Fruit fly (Drosophila melanogaster) whole organism, embryonic: ENCODE measurements around the gene CG16753.

Experiments
- Abd-B ChIP-seq: fragments of 200-800 bp; sonication (Bioruptor generic); optimal IDR thresholded peaks from 2 replicates; lab custom pipeline; 2018; ENCODE audit warnings: missing biosample characterization, mild to moderate bottlenecking, missing genetic modification characterization, moderate library complexity
- Asciz ChIP-seq: fragments of 200-800 bp; sonication (Bioruptor generic); optimal IDR thresholded peaks from 2 replicates; lab custom pipeline; 2017; ENCODE audit warnings: missing biosample characterization, mild to moderate bottlenecking, missing genetic modification characterization, missing genetic modification reagents
- CG13287 ChIP-seq: fragments of 200-800 bp; sonication (Bioruptor generic); IDR thresholded peaks from 2 replicates; pipeline ENCODE4 v1.3.6; 2022; ENCODE audit warnings: missing biosample characterization, missing genetic modification characterization; ENCODE audit not compliant: partially characterized antibody
- CG13894 ChIP-seq: fragments of 200-800 bp; sonication (Bioruptor generic); optimal IDR thresholded peaks from 3 replicates; lab custom pipeline; 2018; ENCODE audit warnings: missing biosample characterization, mild to moderate bottlenecking, missing genetic modification characterization, moderate library complexity
- CG14860 ChIP-seq: fragments of 200-800 bp; sonication (Bioruptor generic); IDR thresholded peaks from 3 replicates; pipeline ENCODE4 v1.3.6; 2022; ENCODE audit warnings: missing biosample characterization, missing genetic modification characterization; ENCODE audit not compliant: partially characterized antibody
- CG15073 ChIP-seq: fragments of 200-800 bp; sonication (Bioruptor generic); optimal IDR thresholded peaks from 2 replicates; lab custom pipeline; 2016; ENCODE audit warnings: missing biosample characterization, missing genetic modification characterization
- CG15479 ChIP-seq: fragments of 200-800 bp; sonication (Bioruptor generic); optimal IDR thresholded peaks from 3 replicates; lab custom pipeline; 2019; ENCODE audit warnings: missing biosample characterization, mild to moderate bottlenecking, missing genetic modification characterization, moderate library complexity
- CG15514 ChIP-seq: fragments of 200-800 bp; sonication (Bioruptor generic); optimal IDR thresholded peaks from 3 replicates; lab custom pipeline; 2017; ENCODE audit warnings: missing biosample characterization, missing genetic modification characterization, mild to moderate bottlenecking, moderate library complexity, missing genetic modification reagents
- CG17612 ChIP-seq: fragments of 200-800 bp; sonication (Bioruptor generic); IDR thresholded peaks from 2 replicates; pipeline ENCODE4 v1.3.6; 2022; ENCODE audit warnings: missing biosample characterization, missing genetic modification characterization
- CG18476 ChIP-seq: fragments of 200-800 bp; sonication (Bioruptor generic); optimal IDR thresholded peaks from 2 replicates; lab custom pipeline; 2016; ENCODE audit warnings: missing biosample characterization, mild to moderate bottlenecking, missing genetic modification characterization
- CG2199 ChIP-seq: fragments of 200-800 bp; sonication (Bioruptor generic); IDR thresholded peaks from 3 replicates; pipeline ENCODE4 v1.3.6; 2022; ENCODE audit warnings: missing biosample characterization, missing genetic modification characterization
- CG2875 ChIP-seq: fragments of 200-800 bp; sonication (Bioruptor generic); optimal IDR thresholded peaks from 2 replicates; lab custom pipeline; 2017; ENCODE audit warnings: missing biosample characterization, mild to moderate bottlenecking, missing genetic modification characterization, missing genetic modification reagents
- CG2889 ChIP-seq: fragments of 200-800 bp; sonication (Bioruptor generic); IDR thresholded peaks from 3 replicates; pipeline ENCODE4 v1.3.6; 2022; ENCODE audit warnings: missing biosample characterization, missing genetic modification characterization
- CG31441 ChIP-seq: fragments of 200-800 bp; sonication (Bioruptor generic); IDR thresholded peaks from 2 replicates; pipeline ENCODE4 v1.3.6; 2022; ENCODE audit warnings: missing biosample characterization, missing genetic modification characterization
- CG33213 ChIP-seq: fragments of 200-800 bp; sonication (Bioruptor generic); optimal IDR thresholded peaks from 3 replicates; lab custom pipeline; 2016; ENCODE audit warnings: missing biosample characterization, missing genetic modification characterization
- CG34422 ChIP-seq: fragments of 200-800 bp; sonication (Bioruptor generic); IDR thresholded peaks from 3 replicates; pipeline ENCODE4 v1.3.6; 2022; ENCODE audit warnings: missing biosample characterization, missing genetic modification characterization
- CG4707 ChIP-seq: fragments of 200-800 bp; sonication (Bioruptor generic); optimal IDR thresholded peaks from 2 replicates; lab custom pipeline; 2018; ENCODE audit warnings: missing biosample characterization, mild to moderate bottlenecking, missing genetic modification characterization, moderate library complexity
- CG8089 ChIP-seq: fragments of 200-800 bp; sonication (Bioruptor generic); optimal IDR thresholded peaks from 3 replicates; lab custom pipeline; 2016; ENCODE audit warnings: missing biosample characterization, missing genetic modification characterization
- CG8388 ChIP-seq: fragments of 200-800 bp; sonication (Bioruptor generic); optimal IDR thresholded peaks from 2 replicates; lab custom pipeline; 2019; ENCODE audit warnings: missing biosample characterization, mild to moderate bottlenecking, missing genetic modification characterization, moderate library complexity
- CG8924 ChIP-seq: fragments of 200-800 bp; optimal IDR thresholded peaks from 3 replicates; lab custom pipeline; 2019; ENCODE audit warnings: missing biosample characterization, mild to moderate bottlenecking, missing genetic modification characterization, moderate library complexity
- CG9609 ChIP-seq: fragments of 200-800 bp; sonication (Bioruptor generic); optimal IDR thresholded peaks from 3 replicates; lab custom pipeline; 2016; ENCODE audit warnings: missing biosample characterization, missing genetic modification characterization
- CG9727 ChIP-seq: fragments of 200-800 bp; sonication (Bioruptor generic); optimal IDR thresholded peaks from 3 replicates; lab custom pipeline; 2017; ENCODE audit warnings: missing biosample characterization, mild to moderate bottlenecking, missing genetic modification characterization
- CHES-1-like ChIP-seq: fragments of 200-800 bp; sonication (Bioruptor generic); optimal IDR thresholded peaks from 2 replicates; lab custom pipeline; 2016; ENCODE audit warnings: missing biosample characterization, missing genetic modification characterization
- Dll ChIP-seq: fragments of 200-800 bp; sonication (Bioruptor generic); IDR thresholded peaks from 4 replicates; pipeline ENCODE4 v1.3.6; 2022; ENCODE audit warnings: missing biosample characterization, missing genetic modification characterization; ENCODE audit not compliant: partially characterized antibody
- Ets97D ChIP-seq: fragments of 200-800 bp; sonication (Bioruptor generic); optimal IDR thresholded peaks from 3 replicates; lab custom pipeline; 2016; ENCODE audit warnings: missing biosample characterization, missing genetic modification characterization
- GATAe ChIP-seq: fragments of 200-800 bp; sonication (Bioruptor generic); conservative IDR thresholded peaks from 2 replicates; pipeline ENCODE4 v1.3.6; 2022; ENCODE audit warnings: missing biosample characterization, missing genetic modification characterization
- Med ChIP-seq: fragments of 200-800 bp; sonication (Bioruptor generic); peaks from one replicate; lab custom pipeline; 2016; ENCODE audit warnings: missing biosample characterization, missing genetic modification characterization, mild to moderate bottlenecking, inconsistent platforms, moderate library complexity
- Oli ChIP-seq: fragments of 200-800 bp; sonication (Bioruptor generic); optimal IDR thresholded peaks from 2 replicates; lab custom pipeline; 2018; ENCODE audit warnings: missing biosample characterization, mild to moderate bottlenecking, missing genetic modification characterization, moderate library complexity
- Poxn ChIP-seq: fragments of 200-800 bp; sonication (Bioruptor generic); IDR thresholded peaks from 2 replicates; pipeline ENCODE4 v1.3.6; 2022; ENCODE audit warnings: missing biosample characterization, missing genetic modification characterization
- ac ChIP-seq: fragments of 200-800 bp; sonication (Bioruptor generic); optimal IDR thresholded peaks from 3 replicates; lab custom pipeline; 2017; ENCODE audit warnings: missing biosample characterization, mild to moderate bottlenecking, missing genetic modification characterization
- al ChIP-seq: fragments of 200-800 bp; sonication (Bioruptor generic); IDR thresholded peaks from 2 replicates; pipeline ENCODE4 v1.3.6; 2022; ENCODE audit warnings: missing biosample characterization, missing genetic modification characterization
- bcd ChIP-seq: fragments of 200-800 bp; sonication (Bioruptor generic); optimal IDR thresholded peaks from 2 replicates; lab custom pipeline; 2017; ENCODE audit warnings: missing biosample characterization, mild to moderate bottlenecking, missing genetic modification characterization
- bigmax ChIP-seq: fragments of 200-800 bp; sonication (Bioruptor generic); optimal IDR thresholded peaks from 2 replicates; lab custom pipeline; 2018; ENCODE audit warnings: missing biosample characterization, mild to moderate bottlenecking, missing genetic modification characterization
- chinmo ChIP-seq: fragments of 200-800 bp; sonication (Bioruptor generic); IDR thresholded peaks from 4 replicates; pipeline ENCODE4 v1.3.6; 2022; ENCODE audit warnings: missing biosample characterization, missing genetic modification characterization; ENCODE audit not compliant: partially characterized antibody
- crol ChIP-seq: fragments of 200-800 bp; sonication (Bioruptor generic); IDR thresholded peaks from 2 replicates; pipeline ENCODE4 v1.3.6; 2022; ENCODE audit warnings: missing biosample characterization, missing genetic modification characterization
- en ChIP-seq: fragments of 200-800 bp; sonication (Bioruptor generic); optimal IDR thresholded peaks from 2 replicates; lab custom pipeline; 2016; ENCODE audit warnings: missing biosample characterization, missing genetic modification characterization
- fd102C ChIP-seq: fragments of 200-800 bp; sonication (Bioruptor generic); optimal IDR thresholded peaks from 2 replicates; lab custom pipeline; 2018; ENCODE audit warnings: missing biosample characterization, mild to moderate bottlenecking, missing genetic modification characterization, moderate library complexity
- grn ChIP-seq: fragments of 200-800 bp; sonication (Bioruptor generic); optimal IDR thresholded peaks from 3 replicates; lab custom pipeline; 2017; ENCODE audit warnings: missing biosample characterization, missing genetic modification characterization
- ind ChIP-seq: fragments of 200-800 bp; sonication (Bioruptor generic); optimal IDR thresholded peaks from 3 replicates; lab custom pipeline; 2016; ENCODE audit warnings: missing biosample characterization, missing genetic modification characterization
- ken ChIP-seq: fragments of 200-800 bp; sonication (Bioruptor generic); IDR thresholded peaks from 3 replicates; pipeline ENCODE4 v1.3.6; 2022; ENCODE audit warnings: missing biosample characterization, missing genetic modification characterization
- nau ChIP-seq: fragments of 200-800 bp; sonication (Bioruptor generic); optimal IDR thresholded peaks from 3 replicates; lab custom pipeline; 2017; ENCODE audit warnings: missing biosample characterization, mild to moderate bottlenecking, missing genetic modification characterization, missing genetic modification reagents
- nerfin-2 ChIP-seq: fragments of 200-800 bp; sonication (Bioruptor generic); IDR thresholded peaks from 2 replicates; pipeline ENCODE4 v1.3.6; 2022; ENCODE audit warnings: missing biosample characterization, missing genetic modification characterization; ENCODE audit not compliant: partially characterized antibody
- org-1 ChIP-seq: fragments of 200-800 bp; sonication (Bioruptor generic); optimal IDR thresholded peaks from 2 replicates; lab custom pipeline; 2017; ENCODE audit warnings: missing biosample characterization, missing genetic modification characterization
- prd ChIP-seq, 3 experiments: fragments of >200 bp in 2 of 3; fragments of 200-800 bp in 1 of 3; sonication (Bioruptor generic) in 1 of 3; optimal IDR thresholded peaks in 2 of 3; IDR thresholded peaks in 1 of 3; 2 replicates in 2 of 3; 3 replicates in 1 of 3; pipeline versions ENCODE4 v1.3.6 to Lab custom; 2017 to 2022; ENCODE audit warnings: missing biosample characterization in 1 of 3, missing genetic modification characterization in 1 of 3
- sd ChIP-seq: fragments of 200-800 bp; sonication (Bioruptor generic); optimal IDR thresholded peaks from 3 replicates; lab custom pipeline; 2018; ENCODE audit warnings: missing biosample characterization, mild to moderate bottlenecking, missing genetic modification characterization, moderate library complexity
- sens-2 ChIP-seq: fragments of 200-800 bp; sonication (Bioruptor generic); IDR thresholded peaks from 2 replicates; pipeline ENCODE4 v1.3.6; 2022; ENCODE audit warnings: missing biosample characterization, missing genetic modification characterization
- sob ChIP-seq: fragments of 200-800 bp; sonication (Bioruptor generic); IDR thresholded peaks from 2 replicates; pipeline ENCODE4 v1.3.6; 2022; ENCODE audit warnings: missing biosample characterization, missing genetic modification characterization
- sqz ChIP-seq: fragments of 200-800 bp; sonication (Bioruptor generic); optimal IDR thresholded peaks from 3 replicates; lab custom pipeline; 2018; ENCODE audit warnings: missing biosample characterization, mild to moderate bottlenecking, missing genetic modification characterization
- tup ChIP-seq: fragments of 200-800 bp; sonication (Bioruptor generic); optimal IDR thresholded peaks from 2 replicates; lab custom pipeline; 2016; ENCODE audit warnings: missing biosample characterization, mild to moderate bottlenecking, missing genetic modification characterization, moderate library complexity
- zf30C ChIP-seq: fragments of 200-800 bp; sonication (Bioruptor generic); optimal IDR thresholded peaks from 3 replicates; lab custom pipeline; 2018; ENCODE audit warnings: missing biosample characterization, mild to moderate bottlenecking, missing genetic modification characterization

The CG16753 gene

dm6 chr3L:3081966-3082516, 27.2 kb downstream of the CG16753 start (continued):
- TF ChIP-seq sens-2 (GFP tag; lab: Robert Waterston, UW): no peak
- TF ChIP-seq CG34422 (GFP tag; lab: Robert Waterston, UW): peak; percentile 22; the same call in 1 of the 3 replicates
- TF ChIP-seq ac: no peak
- TF ChIP-seq grn: no peak
- no peak for TF ChIP-seq CG15073
- no peak for TF ChIP-seq prd (optimal IDR thresholded peaks at IDR 0.05; lab: Kevin White, UChicago)
- no peak for TF ChIP-seq prd (GFP tag; IDR thresholded peaks at IDR 0.05; lab: Robert Waterston, UW)
- TF ChIP-seq CG8924 (tag; lab: Kevin White, UChicago): no peak
- TF ChIP-seq CG9727: no peak
- TF ChIP-seq Med (GFP tag; lab: Kevin White, UChicago): peak; percentile 75
- no peak for TF ChIP-seq bigmax (GFP tag; lab: Kevin White, UChicago)
- TF ChIP-seq nerfin-2 (GFP tag; lab: Robert Waterston, UW): no peak
- TF ChIP-seq CG17612 (GFP tag; lab: Robert Waterston, UW): no peak
- TF ChIP-seq Dll (GFP tag; lab: Robert Waterston, UW): no peak
- no peak for TF ChIP-seq nau (GFP tag; lab: Kevin White, UChicago)
- no peak for TF ChIP-seq fd102C
- TF ChIP-seq bcd (GFP tag; lab: Kevin White, UChicago): no peak
- TF ChIP-seq CG4707 (GFP tag; lab: Kevin White, UChicago): no peak
- no peak for TF ChIP-seq CG18476
- no peak for TF ChIP-seq ken (GFP tag; lab: Robert Waterston, UW)
- 0 out of 2 replicates have a peak, but pooled peaks have one; percentile 28 for TF ChIP-seq crol (GFP tag; lab: Robert Waterston, UW)
- no peak for TF ChIP-seq CG33213 (GFP tag; lab: Kevin White, UChicago)
- TF ChIP-seq CG14860: no peak
- TF ChIP-seq Asciz (GFP tag; lab: Kevin White, UChicago): no peak
- no peak for TF ChIP-seq CG8388 (GFP tag; lab: Kevin White, UChicago)
- no peak for TF ChIP-seq Poxn (GFP tag; lab: Robert Waterston, UW)
- peak; percentile 86 for TF ChIP-seq chinmo (GFP tag; lab: Robert Waterston, UW)
- no peak for TF ChIP-seq CG15514 (GFP tag; lab: Kevin White, UChicago)
- TF ChIP-seq CHES-1-like (GFP tag; lab: Kevin White, UChicago): no peak
- no peak for TF ChIP-seq CG2889 (GFP tag; lab: Robert Waterston, UW)
- TF ChIP-seq CG13894: peak; percentile 97
- no peak for TF ChIP-seq en (GFP tag; lab: Kevin White, UChicago)
- TF ChIP-seq CG9609: no peak
- no peak for TF ChIP-seq tup (GFP tag; lab: Kevin White, UChicago)
- no peak for TF ChIP-seq CG13287 (GFP tag; lab: Robert Waterston, UW)
- TF ChIP-seq zf30C (GFP tag; lab: Kevin White, UChicago): no peak
- no peak for TF ChIP-seq CG2875 (GFP tag; lab: Kevin White, UChicago)
- no peak for TF ChIP-seq org-1 (GFP tag; lab: Kevin White, UChicago)
- TF ChIP-seq GATAe (GFP tag; lab: Robert Waterston, UW): no peak
- no peak for TF ChIP-seq sqz (GFP tag; lab: Kevin White, UChicago)
- TF ChIP-seq ind: no peak
- TF ChIP-seq CG8089 (GFP tag; lab: Kevin White, UChicago): no peak
- TF ChIP-seq CG31441 (GFP tag; lab: Robert Waterston, UW): no peak
- no peak for TF ChIP-seq Oli (tag; lab: Kevin White, UChicago)
- peak; percentile 4 for TF ChIP-seq sd (tag; lab: Kevin White, UChicago)
- no peak for TF ChIP-seq sob
- no peak for TF ChIP-seq Ets97D (GFP tag; lab: Kevin White, UChicago)
- 0 out of 3 replicates have a peak, but pooled peaks have one; percentile 58 for TF ChIP-seq CG2199
- TF ChIP-seq al (GFP tag; lab: Robert Waterston, UW): no peak
- no peak for TF ChIP-seq CG15479 (GFP tag; lab: Kevin White, UChicago)
- TF ChIP-seq Abd-B (GFP tag; lab: Kevin White, UChicago): no peak
